Worm (Caenorhabditis elegans) whole organism, L1 larva: Measurements from ENCODE around the gene srh-47.

ENCODE experiments used
- lin-13 ChIP-seq: fragments of 150-350 bp; optimal IDR thresholded peaks from 2 replicates; lab custom pipeline; 2014; ENCODE audit warnings: missing biosample characterization, missing genetic modification reagents, missing genetic modification characterization
- nhr-12 ChIP-seq: sonication (generic microtip); optimal IDR thresholded peaks from 2 replicates; lab custom pipeline; 2017; ENCODE audit warnings: missing biosample characterization, missing genetic modification characterization
- rnt-1 ChIP-seq: sonication (generic microtip); optimal IDR thresholded peaks from 2 replicates; lab custom pipeline; 2016; ENCODE audit warnings: mild to moderate bottlenecking, missing genetic modification characterization, moderate library complexity, missing compliant biosample characterization
- zag-1 ChIP-seq: fragments of 150-350 bp; optimal IDR thresholded peaks from 2 replicates; lab custom pipeline; 2014; ENCODE audit warnings: missing biosample characterization, missing genetic modification characterization
- ztf-11 ChIP-seq, 2 experiments: sonication (generic microtip); optimal IDR thresholded peaks; 2 replicates each; lab custom pipeline; 2016 to 2017; ENCODE audit warnings: missing genetic modification characterization in 2 of 2, missing biosample characterization in 1 of 2, missing compliant biosample characterization in 1 of 2

DNA sequence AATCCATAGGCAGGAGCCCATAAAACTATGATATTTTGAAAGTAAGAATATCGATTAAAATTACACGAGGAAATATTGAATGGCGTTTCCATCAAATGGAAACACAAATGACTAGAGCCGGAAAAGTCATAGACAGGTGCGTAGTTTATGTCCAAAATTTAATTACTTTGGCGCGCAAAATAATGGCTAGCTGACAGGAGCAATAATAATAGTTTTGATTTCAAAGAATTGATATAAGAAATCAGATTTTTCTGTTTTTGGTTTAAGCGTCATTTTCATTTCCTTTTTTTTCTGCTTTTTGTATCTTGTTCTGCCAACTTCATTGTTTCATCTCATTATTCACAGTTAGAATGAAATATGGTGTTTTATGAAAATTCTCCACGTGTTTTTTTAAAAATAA lies 37.4 kb downstream of the srh-47 start, which contains the start of gene F07B10.4:
- no peak for TF ChIP-seq lin-13
- TF ChIP-seq zag-1 (tag; lab: Kevin White, UChicago): no peak
- TF ChIP-seq nhr-12: no peak
- no peak for TF ChIP-seq rnt-1 (tag; lab: Kevin White, UChicago)
- TF ChIP-seq ztf-11 (tag; optimal IDR thresholded peaks at IDR 0.05; lab: Kevin White, UChicago): no peak
